Fruit fly (Drosophila melanogaster) whole organism, embryonic: ENCODE data around the gene ver.

ENCODE experiments used
- Adf1 ChIP-seq: fragments of 200-800 bp; sonication (Bioruptor generic); IDR thresholded peaks from 2 replicates; pipeline ENCODE4 v1.3.6; 2022; ENCODE audit warnings: missing biosample characterization, missing genetic modification characterization
- Awh ChIP-seq: fragments of 200-800 bp; sonication (Bioruptor generic); IDR thresholded peaks from 2 replicates; pipeline ENCODE4, ENCODE4 v1.3.6; 2022; ENCODE audit warnings: missing biosample characterization, missing genetic modification characterization
- CG11093 ChIP-seq: fragments of 200-800 bp; sonication (Bioruptor generic); IDR thresholded peaks from 3 replicates; pipeline ENCODE4 v1.3.6; 2022; ENCODE audit warnings: missing biosample characterization, missing genetic modification characterization
- CG11696 ChIP-seq: fragments of 200-800 bp; sonication (Bioruptor generic); IDR thresholded peaks from 2 replicates; pipeline ENCODE4 v1.3.6; 2022; ENCODE audit warnings: missing biosample characterization, missing genetic modification characterization
- CG11723 ChIP-seq: fragments of 200-800 bp; sonication (Bioruptor generic); optimal IDR thresholded peaks from 2 replicates; lab custom pipeline; 2017; ENCODE audit warnings: missing biosample characterization, mild to moderate bottlenecking, missing genetic modification characterization
- CG12942 ChIP-seq: fragments of 200-800 bp; sonication (Bioruptor generic); optimal IDR thresholded peaks from 3 replicates; lab custom pipeline; 2016; ENCODE audit warnings: missing biosample characterization, missing genetic modification characterization
- CG14441 ChIP-seq: fragments of 200-800 bp; sonication (Bioruptor generic); IDR thresholded peaks from 2 replicates; pipeline ENCODE4 v1.3.6; 2022; ENCODE audit warnings: missing biosample characterization, missing genetic modification characterization
- CG14710 ChIP-seq: fragments of 200-800 bp; sonication (Bioruptor generic); optimal IDR thresholded peaks from 3 replicates; lab custom pipeline; 2019; ENCODE audit warnings: missing biosample characterization, mild to moderate bottlenecking, missing genetic modification characterization, moderate library complexity
- CG1647 ChIP-seq: fragments of 200-800 bp; sonication (Bioruptor generic); optimal IDR thresholded peaks from 3 replicates; lab custom pipeline; 2016; ENCODE audit warnings: missing biosample characterization, missing genetic modification characterization
- CG3281 ChIP-seq: fragments of 200-800 bp; sonication (Bioruptor generic); optimal IDR thresholded peaks from 3 replicates; lab custom pipeline; 2017; ENCODE audit warnings: missing biosample characterization, mild to moderate bottlenecking, missing genetic modification characterization
- CG42726 ChIP-seq: fragments of 200-800 bp; sonication (Bioruptor generic); IDR thresholded peaks from 2 replicates; pipeline ENCODE4 v1.3.6; 2022; ENCODE audit warnings: missing biosample characterization, missing genetic modification characterization; ENCODE audit not compliant: partially characterized antibody
- CG6813 ChIP-seq: fragments of 200-800 bp; sonication (Bioruptor generic); optimal IDR thresholded peaks from 2 replicates; lab custom pipeline; 2017; ENCODE audit warnings: missing biosample characterization, missing genetic modification characterization, mild to moderate bottlenecking, moderate library complexity, missing genetic modification reagents
- CG7372 ChIP-seq: fragments of 200-800 bp; sonication (Bioruptor generic); IDR thresholded peaks from 2 replicates; pipeline ENCODE4 v1.3.6; 2022; ENCODE audit warnings: missing biosample characterization, missing genetic modification characterization
- Elba2 ChIP-seq: fragments of 200-800 bp; sonication (Bioruptor generic); optimal IDR thresholded peaks from 3 replicates; lab custom pipeline; 2016; ENCODE audit warnings: missing biosample characterization, missing genetic modification characterization
- Hr39 ChIP-seq: fragments of >200 bp; optimal IDR thresholded peaks from 2 replicates; lab custom pipeline; 2017
- MTF-1 ChIP-seq: fragments of 200-800 bp; sonication (Bioruptor generic); optimal IDR thresholded peaks from 2 replicates; lab custom pipeline; 2018; ENCODE audit warnings: missing biosample characterization, mild to moderate bottlenecking, missing genetic modification characterization, borderline replicate concordance
- NC2β ChIP-seq: fragments of 200-800 bp; sonication (Bioruptor generic); optimal IDR thresholded peaks from 2 replicates; lab custom pipeline; 2016; ENCODE audit warnings: missing biosample characterization, missing genetic modification characterization
- Pdp1 ChIP-seq, 2 experiments: fragments of 200-800 bp; sonication (Bioruptor generic); optimal IDR thresholded peaks; 3 replicates each; lab custom pipeline; 2016; ENCODE audit warnings: missing biosample characterization in 2 of 2, missing genetic modification characterization in 2 of 2, mild to moderate bottlenecking in 1 of 2, moderate library complexity in 1 of 2
- Spps ChIP-seq: fragments of 200-800 bp; sonication (Bioruptor generic); optimal IDR thresholded peaks from 2 replicates; lab custom pipeline; 2018; ENCODE audit warnings: missing biosample characterization, mild to moderate bottlenecking, missing genetic modification characterization
- Ssrp ChIP-seq: fragments of 200-800 bp; sonication (Bioruptor generic); optimal IDR thresholded peaks from 2 replicates; lab custom pipeline; 2018; ENCODE audit warnings: missing biosample characterization, mild to moderate bottlenecking, missing genetic modification characterization, moderate library complexity
- Trl ChIP-seq, 3 experiments: fragments of >200 bp in 2 of 3; fragments of 200-800 bp in 1 of 3; sonication (Bioruptor generic) in 1 of 3; optimal IDR thresholded peaks; 2 replicates in 1 of 3; 3 replicates in 2 of 3; lab custom pipeline; 2016 to 2017; ENCODE audit warnings: missing biosample characterization in 1 of 3, missing genetic modification characterization in 1 of 3
- YL-1 ChIP-seq: fragments of 200-800 bp; sonication (Bioruptor generic); optimal IDR thresholded peaks from 3 replicates; lab custom pipeline; 2017; ENCODE audit warnings: missing biosample characterization, mild to moderate bottlenecking, missing genetic modification characterization
- ap ChIP-seq: fragments of 200-800 bp; sonication (Bioruptor generic); IDR thresholded peaks from 2 replicates; pipeline ENCODE4 v1.3.6; 2022; ENCODE audit warnings: missing biosample characterization, missing genetic modification characterization
- bsh ChIP-seq, 2 experiments: fragments of 200-800 bp; sonication (Bioruptor generic); optimal IDR thresholded peaks; 2 replicates each; lab custom pipeline; 2017 to 2018; ENCODE audit warnings: mild to moderate bottlenecking in 2 of 2, missing biosample characterization in 2 of 2, missing genetic modification characterization in 2 of 2, moderate library complexity in 1 of 2
- crc ChIP-seq: fragments of 200-800 bp; sonication (Bioruptor generic); optimal IDR thresholded peaks from 2 replicates; lab custom pipeline; 2016; ENCODE audit warnings: missing biosample characterization, missing genetic modification characterization
- da ChIP-seq: fragments of 200-800 bp; sonication (Bioruptor generic); optimal IDR thresholded peaks from 2 replicates; lab custom pipeline; 2016; ENCODE audit warnings: missing biosample characterization, missing genetic modification characterization
- dati ChIP-seq: fragments of 200-800 bp; sonication (Bioruptor generic); IDR thresholded peaks from 2 replicates; pipeline ENCODE4 v1.3.6; 2022; ENCODE audit warnings: missing biosample characterization, missing genetic modification characterization
- disco-r ChIP-seq: fragments of 200-800 bp; sonication (Bioruptor generic); optimal IDR thresholded peaks from 2 replicates; lab custom pipeline; 2016; ENCODE audit warnings: missing biosample characterization, missing genetic modification characterization
- dm ChIP-seq: fragments of 200-800 bp; sonication (Bioruptor generic); optimal IDR thresholded peaks from 3 replicates; lab custom pipeline; 2016; ENCODE audit warnings: missing biosample characterization, missing genetic modification characterization
- esg ChIP-seq: fragments of 200-800 bp; sonication (Bioruptor generic); conservative IDR thresholded peaks from 2 replicates; pipeline ENCODE4 v1.3.6; 2022; ENCODE audit warnings: missing biosample characterization, missing genetic modification characterization
- her ChIP-seq: fragments of 200-800 bp; sonication (Bioruptor generic); optimal IDR thresholded peaks from 2 replicates; lab custom pipeline; 2016; ENCODE audit warnings: missing biosample characterization, missing genetic modification characterization
- lbe ChIP-seq: fragments of 200-800 bp; sonication (Bioruptor generic); optimal IDR thresholded peaks from 2 replicates; lab custom pipeline; 2016; ENCODE audit warnings: missing biosample characterization, mild to moderate bottlenecking, missing genetic modification characterization
- phol ChIP-seq: fragments of 200-800 bp; sonication (Bioruptor generic); optimal IDR thresholded peaks from 3 replicates; lab custom pipeline; 2018; ENCODE audit warnings: missing biosample characterization, mild to moderate bottlenecking, missing genetic modification characterization, moderate library complexity
- ranshi ChIP-seq: fragments of 200-800 bp; sonication (Bioruptor generic); IDR thresholded peaks from 2 replicates; pipeline ENCODE4 v1.3.6; 2022; ENCODE audit warnings: missing biosample characterization, missing genetic modification characterization
- sens ChIP-seq: fragments of 200-800 bp; sonication (Bioruptor generic); peaks from one replicate; lab custom pipeline; 2016; ENCODE audit warnings: missing biosample characterization, missing genetic modification characterization
- sens-2 ChIP-seq: fragments of 200-800 bp; sonication (Bioruptor generic); IDR thresholded peaks from 2 replicates; pipeline ENCODE4 v1.3.6; 2022; ENCODE audit warnings: missing biosample characterization, missing genetic modification characterization
- stc ChIP-seq: fragments of 200-800 bp; sonication (Bioruptor generic); IDR thresholded peaks from 2 replicates; pipeline ENCODE4 v1.3.6; 2022; ENCODE audit warnings: missing biosample characterization, missing genetic modification characterization
- tin ChIP-seq: fragments of 200-800 bp; sonication (Bioruptor generic); optimal IDR thresholded peaks from 3 replicates; lab custom pipeline; 2016; ENCODE audit warnings: missing biosample characterization, missing genetic modification characterization
- vnd ChIP-seq: fragments of 200-800 bp; sonication (Bioruptor generic); IDR thresholded peaks from 3 replicates; pipeline ENCODE4 v1.3.6; 2022; ENCODE audit warnings: missing biosample characterization, missing genetic modification characterization; ENCODE audit not compliant: partially characterized antibody
- wek ChIP-seq: fragments of 200-800 bp; sonication (Bioruptor generic); optimal IDR thresholded peaks from 3 replicates; lab custom pipeline; 2018; ENCODE audit warnings: missing biosample characterization, mild to moderate bottlenecking, missing genetic modification characterization, moderate library complexity

ver gene

dm6 chr3L:12551671-12552070, 27.9 kb downstream of the ver start (continued):
- no peak for TF ChIP-seq CG42726
- TF ChIP-seq Awh (GFP tag; lab: Robert Waterston, UW) = no peak
- TF ChIP-seq da (GFP tag; lab: Kevin White, UChicago) = no peak
- TF ChIP-seq wek (GFP tag; lab: Kevin White, UChicago) = no peak
- TF ChIP-seq Hr39 (lab: Kevin White, UChicago) = no peak
- no peak for TF ChIP-seq tin (GFP tag; lab: Kevin White, UChicago)
- TF ChIP-seq CG14441 (GFP tag; lab: Robert Waterston, UW) = peak; percentile 48; the same call in 1 of the 2 replicates
- no peak for TF ChIP-seq CG6813 (GFP tag; lab: Kevin White, UChicago)
- TF ChIP-seq CG11093 (GFP tag; lab: Robert Waterston, UW) = no peak
- TF ChIP-seq vnd (GFP tag; lab: Robert Waterston, UW) = no peak
- TF ChIP-seq dm = no peak
- no peak for TF ChIP-seq CG11723 (GFP tag; lab: Kevin White, UChicago)
- TF ChIP-seq CG7372 (GFP tag; lab: Robert Waterston, UW) = peak; percentile 8; the same call in 1 of the 2 replicates
- TF ChIP-seq MTF-1 (GFP tag; lab: Kevin White, UChicago) = no peak
- TF ChIP-seq Pdp1 (GFP tag; optimal IDR thresholded peaks at IDR 0.05; lab: Kevin White, UChicago) = no peak
- no peak for TF ChIP-seq Spps (tag; lab: Kevin White, UChicago)
- no peak for TF ChIP-seq CG3281
- TF ChIP-seq disco-r (GFP tag; lab: Kevin White, UChicago) = no peak
- peak; percentile 49 for TF ChIP-seq lbe (GFP tag; lab: Kevin White, UChicago)
- no peak for TF ChIP-seq NC2β (GFP tag; lab: Kevin White, UChicago)
- peak; percentile 7 to 24 for TF ChIP-seq bsh (GFP tag; optimal IDR thresholded peaks at IDR 0.05; lab: Kevin White, UChicago)
- TF ChIP-seq Trl (optimal IDR thresholded peaks at IDR 0.05; lab: Kevin White, UChicago) = no peak
- no peak for TF ChIP-seq Trl (GFP tag; optimal IDR thresholded peaks at IDR 0.05; lab: Kevin White, UChicago)
- no peak for TF ChIP-seq crc
- TF ChIP-seq ap (GFP tag; lab: Robert Waterston, UW) = 0 out of 2 replicates have a peak, but pooled peaks have one; percentile 11

- TF ChIP-seq phol = peak; percentile 15
- no peak for TF ChIP-seq CG1647 (GFP tag; lab: Kevin White, UChicago)
- TF ChIP-seq YL-1 (GFP tag; lab: Kevin White, UChicago) = no peak
- TF ChIP-seq Ssrp = no peak
- TF ChIP-seq Elba2 (GFP tag; lab: Kevin White, UChicago) = no peak
- TF ChIP-seq ranshi (GFP tag; lab: Robert Waterston, UW) = no peak
- TF ChIP-seq dati (GFP tag; lab: Robert Waterston, UW) = no peak
- no peak for TF ChIP-seq Adf1 (GFP tag; lab: Robert Waterston, UW)
- TF ChIP-seq esg (GFP tag; lab: Robert Waterston, UW) = no peak
- no peak for TF ChIP-seq stc (GFP tag; lab: Robert Waterston, UW)
- TF ChIP-seq sens (GFP tag; lab: Kevin White, UChicago) = peak; percentile 41
- TF ChIP-seq her (GFP tag; lab: Kevin White, UChicago) = no peak
- peak; percentile 1 for TF ChIP-seq CG14710
- TF ChIP-seq, all 482 proteins: peak for 3
These were observed 33.9 kb downstream of the ver start for dm6 chr3L:12557736-12558135.

- TF ChIP-seq CG11696 (GFP tag; lab: Robert Waterston, UW) (no peak), CG12942 (GFP tag; lab: Kevin White, UChicago) (no peak), sens-2 (no peak)
These were observed 35.5 kb downstream of the ver start for dm6 chr3L:12559273-12559672.
